Worm (Caenorhabditis elegans) whole organism, young adult: ENCODE data around the gene F44G4.6.

Experiments used
- ZK185.1 ChIP-seq: sonication (generic microtip); optimal IDR thresholded peaks from 2 replicates; lab custom pipeline; 2016; ENCODE audit warnings: mild to moderate bottlenecking, missing genetic modification characterization, missing compliant biosample characterization; ENCODE audit not compliant: poor library complexity, severe bottlenecking
- attf-6 ChIP-seq: fragments of 200-800 bp; sonication (Bioruptor generic); IDR thresholded peaks from 2 replicates; pipeline ENCODE4 v1.3.6; 2022; ENCODE audit warnings: missing genetic modification reagents, missing genetic modification characterization, missing compliant biosample characterization
- ceh-40 ChIP-seq: fragments of 200-800 bp; sonication (Bioruptor generic); IDR thresholded peaks from 2 replicates; pipeline ENCODE4 v1.3.6; 2022; ENCODE audit warnings: missing genetic modification characterization, missing compliant biosample characterization
- chd-7 ChIP-seq: sonication (generic microtip); optimal IDR thresholded peaks from 2 replicates; lab custom pipeline; 2016; ENCODE audit warnings: mild to moderate bottlenecking, missing genetic modification characterization, moderate library complexity, missing compliant biosample characterization
- hmg-1.2 ChIP-seq: fragments of 200-800 bp; sonication (Bioruptor generic); IDR thresholded peaks from 2 replicates; pipeline ENCODE4 v1.3.6; 2022; ENCODE audit warnings: missing genetic modification reagents, missing genetic modification characterization, missing compliant biosample characterization
- hmg-20 ChIP-seq: fragments of 200-800 bp; sonication (Bioruptor generic); IDR thresholded peaks from 2 replicates; pipeline ENCODE4 v1.3.6; 2022; ENCODE audit warnings: missing genetic modification reagents, missing genetic modification characterization, missing compliant biosample characterization
- lin-54 ChIP-seq: fragments of 200-800 bp; sonication (Bioruptor generic); optimal IDR thresholded peaks from 2 replicates; lab custom pipeline; 2018; ENCODE audit warnings: mild to moderate bottlenecking, missing genetic modification characterization, missing compliant biosample characterization
- nfya-1 ChIP-seq: sonication (generic microtip); optimal IDR thresholded peaks from 2 replicates; lab custom pipeline; 2017; ENCODE audit warnings: antibody characterized with exemption, missing compliant biosample characterization, missing genetic modification characterization, borderline replicate concordance; ENCODE audit not compliant: insufficient read depth
- tbx-9 ChIP-seq: sonication (generic microtip); optimal IDR thresholded peaks from 2 replicates; lab custom pipeline; 2016; ENCODE audit warnings: borderline replicate concordance, missing genetic modification characterization, inconsistent platforms, missing compliant biosample characterization
- tlf-1 ChIP-seq: fragments of 200-800 bp; sonication (Bioruptor generic); optimal IDR thresholded peaks from 2 replicates; lab custom pipeline; 2018; ENCODE audit warnings: mild to moderate bottlenecking, missing genetic modification characterization, missing compliant biosample characterization
- ztf-26 ChIP-seq: sonication (generic microtip); optimal IDR thresholded peaks from 2 replicates; lab custom pipeline; 2017; ENCODE audit warnings: missing genetic modification characterization, missing compliant biosample characterization

- TF ChIP-seq nfya-1 (tag; lab: Kevin White, UChicago) (no peak), lin-54 (GFP tag; lab: Kevin White, UChicago) (no peak), chd-7 (tag; lab: Kevin White, UChicago) (no peak), hmg-1.2 (GFP tag; lab: Robert Waterston, UW) (no peak), tbx-9 (no peak), ZK185.1 (no peak), tlf-1 (GFP tag; lab: Kevin White, UChicago) (no peak), ztf-26 (tag; lab: Kevin White, UChicago) (no peak), attf-6 (no peak), hmg-20 (GFP tag; lab: Robert Waterston, UW) (no peak), ceh-40 (GFP tag; lab: Robert Waterston, UW) (no peak)
Measured at ce11 chrII:8996064-8996463, 5.5 kb downstream of the F44G4.6 start, which contains the start of gene ndub-2.
